Worm (Caenorhabditis elegans) whole organism, midembryonic: ENCODE measurements around the gene drn-1.

Source experiments
- T22C8.4 ChIP-seq: fragments of 200-800 bp; sonication (Bioruptor generic); IDR thresholded peaks from 2 replicates; pipeline ENCODE4 v1.3.6; 2022; ENCODE audit warnings: missing genetic modification characterization, missing compliant biosample characterization
- cog-1 ChIP-seq: sonication (generic microtip); optimal IDR thresholded peaks from 2 replicates; lab custom pipeline; 2016; ENCODE audit warnings: missing genetic modification characterization, missing compliant biosample characterization
- flt-1 ChIP-seq: fragments of 200-800 bp; sonication (Bioruptor generic); IDR thresholded peaks from 2 replicates; pipeline ENCODE4 v1.3.6; 2022; ENCODE audit warnings: missing genetic modification characterization, missing compliant biosample characterization
- klf-2 ChIP-seq: fragments of 200-800 bp; sonication (Bioruptor generic); conservative IDR thresholded peaks from 2 replicates; pipeline ENCODE4 v1.3.6; 2022; ENCODE audit warnings: missing genetic modification reagents, missing genetic modification characterization, missing compliant biosample characterization
- med-1 ChIP-seq: sonication (generic microtip); optimal IDR thresholded peaks from 2 replicates; lab custom pipeline; 2017; ENCODE audit warnings: missing genetic modification characterization, mild to moderate bottlenecking, missing compliant biosample characterization, antibody characterized with exemption, missing genetic modification reagents; ENCODE audit not compliant: insufficient read depth
- ref-1 ChIP-seq: fragments of 200-800 bp; sonication (Bioruptor generic); conservative IDR thresholded peaks from 2 replicates; pipeline ENCODE4 v1.3.6; 2022; ENCODE audit warnings: missing genetic modification reagents, missing genetic modification characterization, missing compliant biosample characterization
- tab-1 ChIP-seq: fragments of 200-800 bp; sonication (Bioruptor generic); IDR thresholded peaks from 2 replicates; pipeline ENCODE4 v1.3.6; 2022; ENCODE audit warnings: missing genetic modification characterization, missing compliant biosample characterization
- ztf-23 ChIP-seq: fragments of 200-800 bp; sonication (Bioruptor generic); IDR thresholded peaks from 2 replicates; pipeline ENCODE4 v1.3.6; 2022; ENCODE audit warnings: missing genetic modification reagents, missing genetic modification characterization, missing compliant biosample characterization
- ztf-29 ChIP-seq: fragments of 200-800 bp; sonication (Bioruptor generic); IDR thresholded peaks from 2 replicates; pipeline ENCODE4 v1.3.6; 2022; ENCODE audit warnings: missing genetic modification reagents, missing genetic modification characterization, missing compliant biosample characterization

- TF ChIP-seq ref-1 (GFP tag; lab: Robert Waterston, UW): no peak
- TF ChIP-seq med-1 (GFP tag; lab: Kevin White, UChicago): no peak
- TF ChIP-seq ztf-29: no peak
- 0 out of 2 replicates have a peak, but pooled peaks have one; percentile 30 for TF ChIP-seq flt-1
- no peak for TF ChIP-seq ztf-23
- peak; percentile 16 for TF ChIP-seq cog-1
- no peak for TF ChIP-seq T22C8.4 (GFP tag; lab: Robert Waterston, UW)
- no peak for TF ChIP-seq tab-1 (GFP tag; lab: Robert Waterston, UW)
- TF ChIP-seq klf-2 (GFP tag; lab: Robert Waterston, UW): no peak
Observed at ce11 chrII:5227768-5228167, 43.9 kb downstream of the drn-1 start.
